Fruit fly (Drosophila melanogaster) whole organism, embryonic: ENCODE results near the gene CG4537.

ENCODE experiments used
- CG1024 ChIP-seq: fragments of 200-800 bp; sonication (Bioruptor generic); IDR thresholded peaks from 2 replicates; pipeline ENCODE4 v1.3.6; 2022; ENCODE audit warnings: missing biosample characterization, missing genetic modification characterization
- CG10267 ChIP-seq: fragments of 200-800 bp; sonication (Bioruptor generic); optimal IDR thresholded peaks from 2 replicates; lab custom pipeline; 2018; ENCODE audit warnings: missing biosample characterization, mild to moderate bottlenecking, missing genetic modification characterization, moderate library complexity
- CG6654 ChIP-seq: fragments of 200-800 bp; sonication (Bioruptor generic); optimal IDR thresholded peaks from 2 replicates; lab custom pipeline; 2017; ENCODE audit warnings: missing biosample characterization, mild to moderate bottlenecking, missing genetic modification characterization
- Doc2 ChIP-seq: fragments of 200-800 bp; sonication (Bioruptor generic); IDR thresholded peaks from 2 replicates; pipeline ENCODE4 v1.3.6; 2022; ENCODE audit warnings: missing biosample characterization, missing genetic modification characterization
- PHDP ChIP-seq: fragments of 200-800 bp; sonication (Bioruptor generic); optimal IDR thresholded peaks from 3 replicates; lab custom pipeline; 2018; ENCODE audit warnings: missing biosample characterization, mild to moderate bottlenecking, missing genetic modification characterization, moderate library complexity
- Pdp1 ChIP-seq, 2 experiments: fragments of 200-800 bp; sonication (Bioruptor generic); optimal IDR thresholded peaks; 3 replicates each; lab custom pipeline; 2016; ENCODE audit warnings: missing biosample characterization in 2 of 2, missing genetic modification characterization in 2 of 2, mild to moderate bottlenecking in 1 of 2, moderate library complexity in 1 of 2
- fru ChIP-seq: fragments of >200 bp; optimal IDR thresholded peaks from 2 replicates; lab custom pipeline; 2017
- pan ChIP-seq, 4 experiments: fragments of >200 bp in 3 of 4; fragments of 200-800 bp in 1 of 4; sonication (Bioruptor generic) in 1 of 4; optimal IDR thresholded peaks in 3 of 4; IDR thresholded peaks in 1 of 4; 2 replicates each; pipeline versions ENCODE4 v1.3.6 to Lab custom; 2017 to 2022; ENCODE audit warnings: missing biosample characterization in 2 of 4, missing genetic modification characterization in 2 of 4, mixed read lengths in 1 of 4
- zfh1 ChIP-seq: fragments of 200-800 bp; sonication (Bioruptor generic); IDR thresholded peaks from 3 replicates; pipeline ENCODE4 v1.3.6; 2022; ENCODE audit warnings: missing biosample characterization, missing genetic modification characterization

DNA sequence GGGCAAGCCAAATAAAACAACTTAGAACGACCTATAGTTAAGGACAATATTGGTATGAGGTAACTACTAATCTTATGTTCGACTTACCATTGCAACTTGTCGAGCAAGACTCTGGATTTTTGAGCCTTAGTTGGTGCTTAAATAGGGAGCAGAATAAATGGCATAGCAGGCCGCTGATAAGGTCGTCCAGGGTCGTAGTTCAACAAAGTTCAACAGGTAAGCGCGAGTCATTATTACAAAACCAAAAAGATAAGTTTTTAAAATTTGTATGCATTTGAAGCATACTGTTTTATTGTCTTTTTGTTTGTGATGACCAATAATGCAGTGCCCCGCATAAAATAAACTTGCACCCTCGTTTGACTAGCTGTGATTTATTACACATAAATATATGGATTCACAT is 12.3 kb downstream of the CG4537 start, which contains the start of gene Muc30E:
- TF ChIP-seq Pdp1 (GFP tag; optimal IDR thresholded peaks at IDR 0.05; lab: Kevin White, UChicago) (no peak), Doc2 (no peak), pan (optimal IDR thresholded peaks at IDR 0.05; lab: Kevin White, UChicago) (no peak), pan (GFP tag; optimal IDR thresholded peaks at IDR 0.05 in 1 of 2, IDR thresholded peaks at IDR 0.05 in 1 of 2) (no peak), zfh1 (GFP tag; lab: Robert Waterston, UW) (no peak), CG1024 (GFP tag; lab: Robert Waterston, UW) (no peak), CG6654 (GFP tag; lab: Kevin White, UChicago) (no peak), fru (lab: Kevin White, UChicago) (no peak), PHDP (tag; lab: Kevin White, UChicago) (no peak), CG10267 (no peak)
